Fruit fly (Drosophila melanogaster) whole organism, adult: ENCODE measurements around the gene CG33080.
A peak's percentile ranks its signal among the peaks of the same experiment; 100 is the strongest.

ENCODE experiments used
- CG11617 ChIP-seq: fragments of 200-800 bp; sonication (Bioruptor generic); optimal IDR thresholded peaks from 2 replicates; lab custom pipeline; 2017; ENCODE audit warnings: mild to moderate bottlenecking, missing biosample characterization, missing genetic modification reagents, missing genetic modification characterization
- CG12768 ChIP-seq: fragments of 200-800 bp; sonication (Bioruptor generic); optimal IDR thresholded peaks from 2 replicates; lab custom pipeline; 2017; ENCODE audit warnings: missing biosample characterization, missing genetic modification characterization, mild to moderate bottlenecking, moderate library complexity, missing genetic modification reagents
- CG14711 ChIP-seq: fragments of 200-800 bp; sonication (Bioruptor generic); optimal IDR thresholded peaks from 2 replicates; lab custom pipeline; 2018; ENCODE audit warnings: missing biosample characterization, mild to moderate bottlenecking, missing genetic modification characterization, moderate library complexity
- CG33017 ChIP-seq: fragments of 200-800 bp; sonication (Bioruptor generic); optimal IDR thresholded peaks from 2 replicates; lab custom pipeline; 2018; ENCODE audit warnings: missing biosample characterization, mild to moderate bottlenecking, missing genetic modification characterization, moderate library complexity
- CG5204 ChIP-seq: fragments of 200-800 bp; sonication (Bioruptor generic); optimal IDR thresholded peaks from 2 replicates; lab custom pipeline; 2016; ENCODE audit warnings: missing biosample characterization, missing genetic modification characterization
- Crg-1 ChIP-seq: fragments of 200-800 bp; sonication (Bioruptor generic); optimal IDR thresholded peaks from 2 replicates; lab custom pipeline; 2016; ENCODE audit warnings: missing biosample characterization, missing genetic modification characterization

dm6 chrX:5671537-5672029 lies 46.0 kb downstream of the CG33080 start, which contains the start of gene Rab18:
- TF ChIP-seq CG14711 (tag; lab: Kevin White, UChicago) (no peak), CG11617 (GFP tag; lab: Kevin White, UChicago) (no peak), CG33017 (tag; lab: Kevin White, UChicago) (no peak), CG12768 (GFP tag; lab: Kevin White, UChicago) (peak; percentile 62), CG5204 (GFP tag; lab: Kevin White, UChicago) (no peak), Crg-1 (GFP tag; lab: Kevin White, UChicago) (peak; percentile 1)
